Worm (Caenorhabditis elegans): ENCODE data around the gene F43C1.7.

- no peak for TF ChIP-seq nhr-90 (tag; optimal IDR thresholded peaks at IDR 0.05)
- no peak for TF ChIP-seq snpc-4 (GFP tag; optimal IDR thresholded peaks at IDR 0.05)
- TF ChIP-seq snpc-4 (tag; optimal IDR thresholded peaks at IDR 0.05), result no peak
- no peak for TF ChIP-seq lsy-27 (tag; optimal IDR thresholded peaks at IDR 0.05; ENCODE audit: borderline replicate concordance, insufficient read depth)
- no peak for TF ChIP-seq ceh-58 (GFP tag; IDR thresholded peaks at IDR 0.05)
- TF ChIP-seq nhr-179 (tag; optimal IDR thresholded peaks at IDR 0.05), result no peak
- TF ChIP-seq unc-62 (GFP tag; optimal IDR thresholded peaks at IDR 0.05), result no peak
- no peak for TF ChIP-seq aptf-3 (GFP tag; IDR thresholded peaks at IDR 0.05)
- TF ChIP-seq cebp-1 (GFP tag; IDR thresholded peaks at IDR 0.05), result no peak
- no peak for TF ChIP-seq cebp-1 (tag; optimal IDR thresholded peaks at IDR 0.05)
- no peak for TF ChIP-seq pbrm-1 (GFP tag; IDR thresholded peaks at IDR 0.05)
- no peak for TF ChIP-seq ama-1 (optimal IDR thresholded peaks at IDR 0.05)
- no peak for TF ChIP-seq ama-1 (GFP tag; optimal IDR thresholded peaks at IDR 0.05)
These were observed 6.2 kb downstream of the F43C1.7 start for ce11 chrIII:4236178-4236577.
